Fruit fly (Drosophila melanogaster) whole organism, embryonic: ENCODE measurements around the gene CG31445.

Experiments
- BEAF-32 ChIP-seq: fragments of 200-800 bp; sonication (Bioruptor generic); optimal IDR thresholded peaks from 3 replicates; lab custom pipeline; 2017; ENCODE audit warnings: missing biosample characterization, missing genetic modification characterization, mild to moderate bottlenecking, moderate library complexity, missing genetic modification reagents
- CG10147 ChIP-seq: fragments of 200-800 bp; sonication (Bioruptor generic); optimal IDR thresholded peaks from 2 replicates; lab custom pipeline; 2019; ENCODE audit warnings: missing biosample characterization, mild to moderate bottlenecking, missing genetic modification characterization, moderate library complexity
- CG10543 ChIP-seq: fragments of 200-800 bp; sonication (Bioruptor generic); optimal IDR thresholded peaks from 3 replicates; lab custom pipeline; 2017; ENCODE audit warnings: missing biosample characterization, mild to moderate bottlenecking, missing genetic modification characterization, moderate library complexity
- CG10959 ChIP-seq: fragments of 200-800 bp; sonication (Bioruptor generic); IDR thresholded peaks from 2 replicates; pipeline ENCODE4 v1.3.6; 2022; ENCODE audit warnings: missing biosample characterization, missing genetic modification characterization
- CG11696 ChIP-seq: fragments of 200-800 bp; sonication (Bioruptor generic); IDR thresholded peaks from 2 replicates; pipeline ENCODE4 v1.3.6; 2022; ENCODE audit warnings: missing biosample characterization, missing genetic modification characterization
- CG12391 ChIP-seq: fragments of 200-800 bp; sonication (Bioruptor generic); optimal IDR thresholded peaks from 3 replicates; lab custom pipeline; 2018; ENCODE audit warnings: missing biosample characterization, mild to moderate bottlenecking, missing genetic modification characterization, moderate library complexity
- CG15479 ChIP-seq: fragments of 200-800 bp; sonication (Bioruptor generic); optimal IDR thresholded peaks from 3 replicates; lab custom pipeline; 2019; ENCODE audit warnings: missing biosample characterization, mild to moderate bottlenecking, missing genetic modification characterization, moderate library complexity
- CG1647 ChIP-seq: fragments of 200-800 bp; sonication (Bioruptor generic); optimal IDR thresholded peaks from 3 replicates; lab custom pipeline; 2016; ENCODE audit warnings: missing biosample characterization, missing genetic modification characterization
- CG17359 ChIP-seq: fragments of 200-800 bp; sonication (Bioruptor generic); optimal IDR thresholded peaks from 3 replicates; lab custom pipeline; 2018; ENCODE audit warnings: missing biosample characterization, mild to moderate bottlenecking, missing genetic modification characterization, moderate library complexity
- CG1792 ChIP-seq: fragments of 200-800 bp; sonication (Bioruptor generic); optimal IDR thresholded peaks from 2 replicates; lab custom pipeline; 2016; ENCODE audit warnings: missing biosample characterization, missing genetic modification characterization
- CG2712 ChIP-seq: fragments of 200-800 bp; optimal IDR thresholded peaks from 3 replicates; lab custom pipeline; 2019; ENCODE audit warnings: missing biosample characterization, mild to moderate bottlenecking, missing genetic modification characterization, moderate library complexity
- CG3407 ChIP-seq: fragments of 200-800 bp; sonication (Bioruptor generic); optimal IDR thresholded peaks from 2 replicates; lab custom pipeline; 2018; ENCODE audit warnings: missing biosample characterization, mild to moderate bottlenecking, missing genetic modification characterization
- CG42726 ChIP-seq: fragments of 200-800 bp; sonication (Bioruptor generic); IDR thresholded peaks from 2 replicates; pipeline ENCODE4 v1.3.6; 2022; ENCODE audit warnings: missing biosample characterization, missing genetic modification characterization; ENCODE audit not compliant: partially characterized antibody
- CG4282 ChIP-seq: fragments of 200-800 bp; sonication (Bioruptor generic); optimal IDR thresholded peaks from 2 replicates; lab custom pipeline; 2016; ENCODE audit warnings: missing biosample characterization, missing genetic modification characterization
- CG5953 ChIP-seq: fragments of 200-800 bp; sonication (Bioruptor generic); IDR thresholded peaks from 2 replicates; pipeline ENCODE4 v1.3.6; 2022; ENCODE audit warnings: missing biosample characterization, missing genetic modification characterization
- CG7556 ChIP-seq: fragments of 200-800 bp; sonication (Bioruptor generic); optimal IDR thresholded peaks from 2 replicates; lab custom pipeline; 2017; ENCODE audit warnings: missing biosample characterization, mild to moderate bottlenecking, missing genetic modification characterization
- CG7963 ChIP-seq: fragments of 200-800 bp; sonication (Bioruptor generic); IDR thresholded peaks from 3 replicates; pipeline ENCODE4 v1.3.6; 2022; ENCODE audit warnings: missing biosample characterization, missing genetic modification characterization; ENCODE audit not compliant: partially characterized antibody
- CG8924 ChIP-seq: fragments of 200-800 bp; optimal IDR thresholded peaks from 3 replicates; lab custom pipeline; 2019; ENCODE audit warnings: missing biosample characterization, mild to moderate bottlenecking, missing genetic modification characterization, moderate library complexity
- Dll ChIP-seq: fragments of 200-800 bp; sonication (Bioruptor generic); IDR thresholded peaks from 4 replicates; pipeline ENCODE4 v1.3.6; 2022; ENCODE audit warnings: missing biosample characterization, missing genetic modification characterization; ENCODE audit not compliant: partially characterized antibody
- Dref ChIP-seq: fragments of 200-800 bp; sonication (Bioruptor generic); IDR thresholded peaks from 2 replicates; pipeline ENCODE4 v1.3.6; 2022; ENCODE audit warnings: missing biosample characterization, missing genetic modification characterization
- GATAe ChIP-seq: fragments of 200-800 bp; sonication (Bioruptor generic); conservative IDR thresholded peaks from 2 replicates; pipeline ENCODE4 v1.3.6; 2022; ENCODE audit warnings: missing biosample characterization, missing genetic modification characterization
- Gsc ChIP-seq: fragments of 200-800 bp; sonication (Bioruptor generic); IDR thresholded peaks from 2 replicates; pipeline ENCODE4 v1.3.6; 2022; ENCODE audit warnings: missing biosample characterization, missing genetic modification characterization
- Hand ChIP-seq: fragments of 200-800 bp; sonication (Bioruptor generic); optimal IDR thresholded peaks from 2 replicates; lab custom pipeline; 2017; ENCODE audit warnings: mild to moderate bottlenecking, missing biosample characterization, missing genetic modification reagents, missing genetic modification characterization
- MBD-R2 ChIP-seq: fragments of 200-800 bp; sonication (Bioruptor generic); IDR thresholded peaks from 2 replicates; pipeline ENCODE4 v1.3.6; 2022; ENCODE audit warnings: missing biosample characterization, missing genetic modification characterization
- Scr ChIP-seq: fragments of 200-800 bp; sonication (Bioruptor generic); IDR thresholded peaks from 2 replicates; pipeline ENCODE4 v1.3.6; 2022; ENCODE audit warnings: missing biosample characterization, missing genetic modification characterization; ENCODE audit not compliant: partially characterized antibody
- Side ChIP-seq: fragments of 200-800 bp; sonication (Bioruptor generic); optimal IDR thresholded peaks from 2 replicates; lab custom pipeline; 2016; ENCODE audit warnings: missing biosample characterization, missing genetic modification characterization
- Sox100B ChIP-seq: fragments of 200-800 bp; sonication (Bioruptor generic); optimal IDR thresholded peaks from 3 replicates; lab custom pipeline; 2018; ENCODE audit warnings: missing biosample characterization, mild to moderate bottlenecking, missing genetic modification characterization
- Spps ChIP-seq: fragments of 200-800 bp; sonication (Bioruptor generic); optimal IDR thresholded peaks from 2 replicates; lab custom pipeline; 2018; ENCODE audit warnings: missing biosample characterization, mild to moderate bottlenecking, missing genetic modification characterization
- Sry-β ChIP-seq: fragments of 200-800 bp; sonication (Bioruptor generic); optimal IDR thresholded peaks from 2 replicates; lab custom pipeline; 2018; ENCODE audit warnings: missing biosample characterization, mild to moderate bottlenecking, missing genetic modification characterization, moderate library complexity
- bcd ChIP-seq: fragments of 200-800 bp; sonication (Bioruptor generic); optimal IDR thresholded peaks from 2 replicates; lab custom pipeline; 2017; ENCODE audit warnings: missing biosample characterization, mild to moderate bottlenecking, missing genetic modification characterization
- cato ChIP-seq: fragments of 200-800 bp; sonication (Bioruptor generic); optimal IDR thresholded peaks from 2 replicates; lab custom pipeline; 2016; ENCODE audit warnings: missing biosample characterization, missing genetic modification characterization, borderline replicate concordance
- corto ChIP-seq: fragments of 200-800 bp; sonication (Bioruptor generic); optimal IDR thresholded peaks from 2 replicates; lab custom pipeline; 2016; ENCODE audit warnings: missing biosample characterization, mild to moderate bottlenecking, missing genetic modification characterization, moderate library complexity
- fd102C ChIP-seq: fragments of 200-800 bp; sonication (Bioruptor generic); optimal IDR thresholded peaks from 2 replicates; lab custom pipeline; 2018; ENCODE audit warnings: missing biosample characterization, mild to moderate bottlenecking, missing genetic modification characterization, moderate library complexity
- fd3F ChIP-seq: fragments of 200-800 bp; sonication (Bioruptor generic); optimal IDR thresholded peaks from 2 replicates; lab custom pipeline; 2018; ENCODE audit warnings: missing biosample characterization, mild to moderate bottlenecking, missing genetic modification characterization, moderate library complexity
- gfzf ChIP-seq: fragments of 200-800 bp; sonication (Bioruptor generic); optimal IDR thresholded peaks from 2 replicates; lab custom pipeline; 2016; ENCODE audit warnings: missing biosample characterization, mild to moderate bottlenecking, missing genetic modification characterization, moderate library complexity
- gro ChIP-seq: fragments of 200-800 bp; sonication (Bioruptor generic); optimal IDR thresholded peaks from 2 replicates; lab custom pipeline; 2016; ENCODE audit warnings: missing biosample characterization, missing genetic modification characterization
- hb ChIP-seq: fragments of 200-800 bp; sonication (Bioruptor generic); IDR thresholded peaks from 3 replicates; pipeline ENCODE4 v1.3.6; 2022; ENCODE audit warnings: missing biosample characterization, missing genetic modification characterization; ENCODE audit not compliant: partially characterized antibody
- her ChIP-seq: fragments of 200-800 bp; sonication (Bioruptor generic); optimal IDR thresholded peaks from 2 replicates; lab custom pipeline; 2016; ENCODE audit warnings: missing biosample characterization, missing genetic modification characterization
- kah ChIP-seq: fragments of 200-800 bp; sonication (Bioruptor generic); optimal IDR thresholded peaks from 2 replicates; lab custom pipeline; 2018; ENCODE audit warnings: missing biosample characterization, mild to moderate bottlenecking, missing genetic modification characterization
- ken ChIP-seq: fragments of 200-800 bp; sonication (Bioruptor generic); IDR thresholded peaks from 3 replicates; pipeline ENCODE4 v1.3.6; 2022; ENCODE audit warnings: missing biosample characterization, missing genetic modification characterization
- org-1 ChIP-seq: fragments of 200-800 bp; sonication (Bioruptor generic); optimal IDR thresholded peaks from 2 replicates; lab custom pipeline; 2017; ENCODE audit warnings: missing biosample characterization, missing genetic modification characterization
- pros ChIP-seq: fragments of 200-800 bp; sonication (Bioruptor generic); optimal IDR thresholded peaks from 3 replicates; lab custom pipeline; 2019; ENCODE audit warnings: missing biosample characterization, mild to moderate bottlenecking, missing genetic modification characterization, moderate library complexity
- sens ChIP-seq: fragments of 200-800 bp; sonication (Bioruptor generic); peaks from one replicate; lab custom pipeline; 2016; ENCODE audit warnings: missing biosample characterization, missing genetic modification characterization
- ssp ChIP-seq: fragments of 200-800 bp; sonication (Bioruptor generic); IDR thresholded peaks from 2 replicates; pipeline ENCODE4 v1.3.6; 2022; ENCODE audit warnings: missing biosample characterization, missing genetic modification characterization
- stwl ChIP-seq: fragments of 200-800 bp; sonication (Bioruptor generic); optimal IDR thresholded peaks from 3 replicates; lab custom pipeline; 2018; ENCODE audit warnings: missing biosample characterization, mild to moderate bottlenecking, missing genetic modification characterization, moderate library complexity
- tin ChIP-seq: fragments of 200-800 bp; sonication (Bioruptor generic); optimal IDR thresholded peaks from 3 replicates; lab custom pipeline; 2016; ENCODE audit warnings: missing biosample characterization, missing genetic modification characterization
- trem ChIP-seq: fragments of 200-800 bp; optimal IDR thresholded peaks from 3 replicates; lab custom pipeline; 2019; ENCODE audit warnings: missing biosample characterization, mild to moderate bottlenecking, missing genetic modification characterization, moderate library complexity
- wor ChIP-seq: fragments of 200-800 bp; sonication (Bioruptor generic); IDR thresholded peaks from 2 replicates; pipeline ENCODE4 v1.3.6; 2022; ENCODE audit warnings: missing biosample characterization, missing genetic modification characterization
- z ChIP-seq: fragments of 200-800 bp; sonication (Bioruptor generic); IDR thresholded peaks from 3 replicates; pipeline ENCODE4 v1.3.6; 2022; ENCODE audit warnings: missing biosample characterization, missing genetic modification characterization
- zf30C ChIP-seq: fragments of 200-800 bp; sonication (Bioruptor generic); optimal IDR thresholded peaks from 3 replicates; lab custom pipeline; 2018; ENCODE audit warnings: missing biosample characterization, mild to moderate bottlenecking, missing genetic modification characterization

The CG31445 gene

dm6 chr3R:29228745-29229448 lies 15.7 kb downstream of the CG31445 start, which contains the start of gene Usp1 (continued):
- TF ChIP-seq CG42726 (GFP tag; lab: Robert Waterston, UW) = peak; percentile 95
- TF ChIP-seq Sry-β (GFP tag; lab: Kevin White, UChicago) = no peak
- no peak for TF ChIP-seq CG2712 (tag; lab: Kevin White, UChicago)
- TF ChIP-seq gro (GFP tag; lab: Kevin White, UChicago) = peak; percentile 65
- TF ChIP-seq CG8924 (tag; lab: Kevin White, UChicago) = peak; percentile 27
- TF ChIP-seq bcd (GFP tag; lab: Kevin White, UChicago) = no peak
- no peak for TF ChIP-seq org-1
- TF ChIP-seq fd102C (GFP tag; lab: Kevin White, UChicago) = no peak
- no peak for TF ChIP-seq CG1647 (GFP tag; lab: Kevin White, UChicago)
- no peak for TF ChIP-seq her (GFP tag; lab: Kevin White, UChicago)
- TF ChIP-seq kah (GFP tag; lab: Kevin White, UChicago) = no peak
- TF ChIP-seq tin (GFP tag; lab: Kevin White, UChicago) = no peak
- no peak for TF ChIP-seq CG11696 (GFP tag; lab: Robert Waterston, UW)
- TF ChIP-seq Gsc = no peak
- no peak for TF ChIP-seq z (GFP tag; lab: Robert Waterston, UW)
- no peak for TF ChIP-seq CG4282 (GFP tag; lab: Kevin White, UChicago)
- no peak for TF ChIP-seq CG10147 (GFP tag; lab: Kevin White, UChicago)
- TF ChIP-seq Scr = peak; percentile 93
- no peak for TF ChIP-seq ssp (GFP tag; lab: Robert Waterston, UW)
- peak; percentile 94 for TF ChIP-seq BEAF-32 (GFP tag; lab: Kevin White, UChicago)
- no peak for TF ChIP-seq fd3F (GFP tag; lab: Kevin White, UChicago)
- no peak for TF ChIP-seq pros
- no peak for TF ChIP-seq corto (GFP tag; lab: Kevin White, UChicago)
- TF ChIP-seq CG7963 = peak; percentile 97
- TF ChIP-seq CG1792 = no peak
- no peak for TF ChIP-seq zf30C
- no peak for TF ChIP-seq CG3407 (GFP tag; lab: Kevin White, UChicago)
- TF ChIP-seq Side (GFP tag; lab: Kevin White, UChicago) = peak; percentile 28
- TF ChIP-seq sens (GFP tag; lab: Kevin White, UChicago) = peak; percentile 77
- TF ChIP-seq stwl (tag; lab: Kevin White, UChicago) = peak; percentile 81
- TF ChIP-seq MBD-R2 = peak; percentile 53
- no peak for TF ChIP-seq ken (GFP tag; lab: Robert Waterston, UW)
- peak; percentile 54 for TF ChIP-seq trem (tag; lab: Kevin White, UChicago)
- no peak for TF ChIP-seq CG10959 (GFP tag; lab: Robert Waterston, UW)
- TF ChIP-seq wor (GFP tag; lab: Robert Waterston, UW) = no peak
- TF ChIP-seq CG15479 (GFP tag; lab: Kevin White, UChicago) = no peak
- TF ChIP-seq cato (GFP tag; lab: Kevin White, UChicago) = no peak
- peak; percentile 27 for TF ChIP-seq gfzf (GFP tag; lab: Kevin White, UChicago)
- TF ChIP-seq CG5953 (GFP tag; lab: Robert Waterston, UW) = no peak
- TF ChIP-seq GATAe = no peak
- no peak for TF ChIP-seq CG7556 (GFP tag; lab: Kevin White, UChicago)
- no peak for TF ChIP-seq CG10543
- peak; percentile 12 for TF ChIP-seq CG12391 (tag; lab: Kevin White, UChicago)
- no peak for TF ChIP-seq Sox100B
- no peak for TF ChIP-seq Hand (GFP tag; lab: Kevin White, UChicago)
- TF ChIP-seq CG17359 (tag; lab: Kevin White, UChicago) = no peak
- peak; percentile 98 for TF ChIP-seq hb
- peak; percentile 100 for TF ChIP-seq Dref (GFP tag; lab: Robert Waterston, UW)
- peak; percentile 91 for TF ChIP-seq Dll (GFP tag; lab: Robert Waterston, UW)
- TF ChIP-seq Spps = no peak
